Worm (Caenorhabditis elegans): ENCODE data around the gene B0416.2.
A peak's percentile ranks its signal among the peaks of the same experiment; 100 is the strongest.

B0416.2 gene

ce11 chrX:9266512-9266911 lies 32.4 kb upstream of the B0416.2 start:
- TF ChIP-seq fos-1 (tag; optimal IDR thresholded peaks at IDR 0.05) (peak; percentile 52), peb-1 (tag; optimal IDR thresholded peaks at IDR 0.05) (no peak), nhr-237 (tag; optimal IDR thresholded peaks at IDR 0.05) (no peak), nhr-10 (tag; optimal IDR thresholded peaks at IDR 0.05) (no peak), mdl-1 (tag; optimal IDR thresholded peaks at IDR 0.05) (no peak), zag-1 (tag; optimal IDR thresholded peaks at IDR 0.05) (no peak)

- TF ChIP-seq peb-1 (tag; optimal IDR thresholded peaks at IDR 0.05) (no peak), mbf-1 (tag; optimal IDR thresholded peaks at IDR 0.05) (no peak), blmp-1 (tag; optimal IDR thresholded peaks at IDR 0.05; ENCODE audit: insufficient read depth) (no peak), gmeb-1 (tag; optimal IDR thresholded peaks at IDR 0.05) (no peak), nhr-21 (tag; optimal IDR thresholded peaks at IDR 0.05) (no peak), unc-39 (tag; optimal IDR thresholded peaks at IDR 0.05) (no peak), egl-27 (tag; optimal IDR thresholded peaks at IDR 0.05) (no peak), dmd-4 (tag; optimal IDR thresholded peaks at IDR 0.05) (no peak), elt-1 (tag; optimal IDR thresholded peaks at IDR 0.05) (no peak), mdl-1 (tag; optimal IDR thresholded peaks at IDR 0.05) (no peak), crh-2 (tag; optimal IDR thresholded peaks at IDR 0.05) (no peak), Y55F3AM.14 (GFP tag; optimal IDR thresholded peaks at IDR 0.05) (no peak), lin-13 (GFP tag; optimal IDR thresholded peaks at IDR 0.05) (no peak), nhr-77 (tag; optimal IDR thresholded peaks at IDR 0.05) (no peak)
These were observed 30.6 kb upstream of the B0416.2 start for ce11 chrX:9268373-9268772.

ce11 chrX:9270753-9271152 lies 28.2 kb upstream of the B0416.2 start, which contains the start of gene B0416.5:
Gene B0416.5 (minus strand): TSS chrX:9270853.
- TF ChIP-seq unc-39 (tag; optimal IDR thresholded peaks at IDR 0.05) (no peak), peb-1 (tag; optimal IDR thresholded peaks at IDR 0.05) (no peak), nhr-25 (tag; optimal IDR thresholded peaks at IDR 0.05) (no peak), unc-55 (GFP tag; optimal IDR thresholded peaks at IDR 0.05) (peak; percentile 9), ztf-1 (GFP tag; conservative IDR thresholded peaks at IDR 0.05) (no peak), ztf-11 (tag; optimal IDR thresholded peaks at IDR 0.05) (no peak), Y55F3AM.14 (GFP tag; optimal IDR thresholded peaks at IDR 0.05) (no peak)

- TF ChIP-seq sma-9 (GFP tag; optimal IDR thresholded peaks at IDR 0.05) (peak; percentile 62), sma-9 (tag; optimal IDR thresholded peaks at IDR 0.05) (no peak), egl-27 (tag; optimal IDR thresholded peaks at IDR 0.05) (no peak), lin-13 (GFP tag; optimal IDR thresholded peaks at IDR 0.05) (no peak), crh-2 (tag; optimal IDR thresholded peaks at IDR 0.05) (peak; percentile 46), fos-1 (tag; optimal IDR thresholded peaks at IDR 0.05) (peak; percentile 89)
These were observed 27.1 kb upstream of the B0416.2 start for ce11 chrX:9271886-9272285.

- TF ChIP-seq F13H6.1 (tag; optimal IDR thresholded peaks at IDR 0.05), result no peak
These were observed 24.4 kb upstream of the B0416.2 start, which contains the start of gene B0416.10 for ce11 chrX:9274574-9274973. Gene B0416.10 (minus strand): TSS chrX:9274674.

ce11 chrX:9278653-9279052 lies 20.3 kb upstream of the B0416.2 start, which contains the start of gene B0416.4:
Gene B0416.4 (plus strand): TSS chrX:9278953.
- TF ChIP-seq sma-3 (GFP tag; optimal IDR thresholded peaks at IDR 0.05) (no peak), lsy-2 (tag; optimal IDR thresholded peaks at IDR 0.05) (no peak), F13H6.1 (tag; optimal IDR thresholded peaks at IDR 0.05) (no peak), nhr-11 (tag; optimal IDR thresholded peaks at IDR 0.05) (no peak)

- TF ChIP-seq aly-2 (tag; optimal IDR thresholded peaks at IDR 0.05) (no peak), F13H6.1 (tag; optimal IDR thresholded peaks at IDR 0.05) (no peak), ama-1 (optimal IDR thresholded peaks at IDR 0.05) (no peak), ceh-16 (tag; optimal IDR thresholded peaks at IDR 0.05) (no peak), mab-5 (tag; optimal IDR thresholded peaks at IDR 0.05) (no peak), nhr-25 (tag; optimal IDR thresholded peaks at IDR 0.05) (no peak), lin-11 (tag; optimal IDR thresholded peaks at IDR 0.05) (no peak), fos-1 (tag; optimal IDR thresholded peaks at IDR 0.05) (no peak), unc-55 (GFP tag; optimal IDR thresholded peaks at IDR 0.05) (no peak)
These were observed 15.9 kb upstream of the B0416.2 start, which contains the start of gene B0416.11 for ce11 chrX:9283026-9283425. Gene B0416.11 (minus strand): TSS chrX:9283126.

All from whole organism, L2 larva.